Worm (Caenorhabditis elegans) whole organism, late embryonic: ENCODE results near the gene F56D2.2.

Experiments
- F13H6.1 ChIP-seq: sonication (generic microtip); optimal IDR thresholded peaks from 2 replicates; lab custom pipeline; 2016; ENCODE audit warnings: missing genetic modification characterization, missing compliant biosample characterization
- dmd-4 ChIP-seq: sonication (generic microtip); optimal IDR thresholded peaks from 2 replicates; lab custom pipeline; 2016; ENCODE audit warnings: borderline replicate concordance, missing genetic modification characterization, missing compliant biosample characterization
- fkh-10 ChIP-seq: fragments of 150-350 bp; optimal IDR thresholded peaks from 2 replicates; lab custom pipeline; 2014; ENCODE audit warnings: missing biosample characterization, missing genetic modification reagents, missing genetic modification characterization
- mec-3 ChIP-seq: sonication (generic microtip); optimal IDR thresholded peaks from 2 replicates; lab custom pipeline; 2016; ENCODE audit warnings: borderline replicate concordance, missing genetic modification characterization, missing compliant biosample characterization
- pqm-1 ChIP-seq: sonication (generic microtip); optimal IDR thresholded peaks from 2 replicates; lab custom pipeline; 2016; ENCODE audit warnings: missing genetic modification characterization, missing compliant biosample characterization
- tbx-2 ChIP-seq: sonication (generic microtip); optimal IDR thresholded peaks from 2 replicates; lab custom pipeline; 2016; ENCODE audit warnings: missing genetic modification characterization, missing compliant biosample characterization
- unc-3 ChIP-seq, 2 experiments: fragments of 200-800 bp in 1 of 2; sonication (Bioruptor generic) in 1 of 2; sonication (generic microtip) in 1 of 2; conservative IDR thresholded peaks in 1 of 2; optimal IDR thresholded peaks in 1 of 2; 2 replicates each; pipeline versions ENCODE4 v1.3.6 to Lab custom; 2016 to 2022; ENCODE audit warnings: missing compliant biosample characterization in 2 of 2, missing genetic modification characterization in 2 of 2, missing genetic modification reagents in 1 of 2
- unc-55 ChIP-seq: sonication (generic microtip); optimal IDR thresholded peaks from 2 replicates; lab custom pipeline; 2017; ENCODE audit warnings: missing biosample characterization, missing genetic modification reagents, missing genetic modification characterization

DNA sequence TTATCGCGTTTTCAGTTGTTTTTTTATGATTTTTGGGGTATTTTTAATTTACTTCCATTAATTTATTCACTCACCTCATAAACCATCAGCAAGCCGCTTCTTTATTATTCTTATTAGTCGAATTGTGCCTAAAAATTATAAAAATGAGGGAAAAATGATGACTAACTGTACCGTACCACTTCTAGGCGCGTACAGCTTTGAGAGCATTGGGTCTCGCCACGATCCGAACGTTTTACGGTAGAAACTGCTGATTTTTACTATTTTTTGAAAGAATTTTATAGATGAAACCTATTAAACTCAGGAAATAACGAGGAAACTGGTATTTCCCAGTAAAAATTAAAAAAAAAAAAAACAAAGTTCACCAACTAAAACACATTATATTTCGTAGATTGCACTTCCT lies 44.0 kb upstream of the F56D2.2 start, which contains the start of gene D1044.6:
- no peak for TF ChIP-seq fkh-10 (GFP tag; lab: Kevin White, UChicago)
- TF ChIP-seq tbx-2 (tag; lab: Kevin White, UChicago), result no peak
- no peak for TF ChIP-seq F13H6.1
- no peak for TF ChIP-seq mec-3 (tag; lab: Kevin White, UChicago)
- TF ChIP-seq unc-55, result no peak
- no peak for TF ChIP-seq unc-3 (GFP tag; conservative IDR thresholded peaks at IDR 0.05; lab: Robert Waterston, UW)
- no peak for TF ChIP-seq unc-3 (tag; optimal IDR thresholded peaks at IDR 0.05; lab: Kevin White, UChicago)
- TF ChIP-seq pqm-1 (tag; lab: Kevin White, UChicago), result no peak
- TF ChIP-seq dmd-4 (tag; lab: Kevin White, UChicago), result no peak
